Fruit fly (Drosophila melanogaster): ENCODE results near the gene CG7560.

- TF ChIP-seq Lpt (GFP tag; optimal IDR thresholded peaks at IDR 0.05) = no peak
- no peak for TF ChIP-seq CG10669 (GFP tag; optimal IDR thresholded peaks at IDR 0.05)
- TF ChIP-seq Gug (GFP tag; IDR thresholded peaks at IDR 0.05) = no peak
- no peak for TF ChIP-seq CG8319 (GFP tag; optimal IDR thresholded peaks at IDR 0.05)
- TF ChIP-seq CG3919 (GFP tag; optimal IDR thresholded peaks at IDR 0.05) = no peak
- no peak for TF ChIP-seq CG6163 (GFP tag; IDR thresholded peaks at IDR 0.05)
- TF ChIP-seq acj6 (GFP tag; optimal IDR thresholded peaks at IDR 0.05) = no peak
- TF ChIP-seq vri (GFP tag; optimal IDR thresholded peaks at IDR 0.05) = no peak
- TF ChIP-seq CG11902 (GFP tag; optimal IDR thresholded peaks at IDR 0.05) = no peak
- no peak for TF ChIP-seq net (GFP tag; optimal IDR thresholded peaks at IDR 0.05)
- TF ChIP-seq ss (GFP tag; optimal IDR thresholded peaks at IDR 0.05) = no peak
- TF ChIP-seq svp (GFP tag) = no peak
- TF ChIP-seq Met (GFP tag; optimal IDR thresholded peaks at IDR 0.05) = no peak
These were observed 3.1 kb upstream of the CG7560 start for dm6 chr3L:11421905-11422304.

Data from whole organism, prepupa.